Fruit fly (Drosophila melanogaster): Measurements from ENCODE around the gene CG9727.

CG9727 gene

DNA sequence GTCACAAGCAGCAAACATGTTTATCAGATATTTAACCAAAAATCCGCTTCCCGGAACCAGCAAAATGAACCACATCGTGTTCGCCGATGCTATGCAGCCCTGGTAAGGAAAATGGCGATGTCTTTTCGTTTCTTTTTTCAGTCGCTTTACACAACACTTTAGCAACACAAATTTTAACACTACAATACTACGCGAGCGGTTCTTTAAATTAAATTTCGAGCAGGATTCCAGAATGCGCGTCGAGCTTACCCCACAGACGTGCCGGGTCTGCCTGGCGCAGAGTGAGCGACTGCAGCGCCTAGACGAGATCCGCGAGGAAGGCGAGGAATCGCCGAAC is 547 bp upstream of the CG9727 start, which contains the start of gene Zif (continued):
- TF ChIP-seq Gsc (GFP tag; IDR thresholded peaks at IDR 0.05) (no peak), CG32772 (GFP tag; IDR thresholded peaks at IDR 0.05) (peak; percentile 21; the same call in 1 of the 2 replicates), psq (GFP tag; optimal IDR thresholded peaks at IDR 0.05) (no peak), Aef1 (GFP tag; IDR thresholded peaks at IDR 0.05) (0 out of 3 replicates have a peak, but pooled peaks have one; percentile 24), mld (GFP tag; IDR thresholded peaks at IDR 0.05; ENCODE audit: partially characterized antibody) (no peak), Hey (tag; optimal IDR thresholded peaks at IDR 0.05) (no peak), CG12769 (tag; optimal IDR thresholded peaks at IDR 0.05) (no peak), pan (optimal IDR thresholded peaks at IDR 0.05) (no peak), pan (GFP tag; optimal IDR thresholded peaks at IDR 0.05 in 1 of 2, IDR thresholded peaks at IDR 0.05 in 1 of 2) (peak in 1 of 2 experiments; percentile 41), pho (GFP tag; optimal IDR thresholded peaks at IDR 0.05) (peak; percentile 53), ttk (GFP tag; IDR thresholded peaks at IDR 0.05) (no peak), BEAF-32 (GFP tag; optimal IDR thresholded peaks at IDR 0.05) (peak; percentile 48), fu2 (GFP tag; optimal IDR thresholded peaks at IDR 0.05) (peak; percentile 69), pita (GFP tag; optimal IDR thresholded peaks at IDR 0.05) (no peak), CG32767 (GFP tag; IDR thresholded peaks at IDR 0.05) (no peak), Rx (GFP tag; IDR thresholded peaks at IDR 0.05) (peak; percentile 52; the same call in 1 of the 2 replicates), CG34376 (GFP tag; optimal IDR thresholded peaks at IDR 0.05) (no peak), E2f1 (GFP tag; IDR thresholded peaks at IDR 0.05) (0 out of 2 replicates have a peak, but pooled peaks have one; percentile 18), corto (GFP tag; optimal IDR thresholded peaks at IDR 0.05) (no peak), Ets65A (GFP tag) (peak; percentile 95), Sin3A (optimal IDR thresholded peaks at IDR 0.05) (peak; percentile 14), Ssrp (tag; optimal IDR thresholded peaks at IDR 0.05) (no peak), Pdp1 (GFP tag; optimal IDR thresholded peaks at IDR 0.05) (peak; percentile 47 to 76), klu (GFP tag; IDR thresholded peaks at IDR 0.05) (no peak), vfl (GFP tag; optimal IDR thresholded peaks at IDR 0.05) (peak; percentile 38), CG11695 (GFP tag; IDR thresholded peaks at IDR 0.05) (no peak), eve (GFP tag; optimal IDR thresholded peaks at IDR 0.05) (no peak), Xrp1 (GFP tag; IDR thresholded peaks at IDR 0.05) (peak; percentile 58), fru (optimal IDR thresholded peaks at IDR 0.05) (no peak), caup (GFP tag; optimal IDR thresholded peaks at IDR 0.05; ENCODE audit: severe bottlenecking) (no peak), CG6791 (GFP tag; IDR thresholded peaks at IDR 0.05; ENCODE audit: partially characterized antibody) (0 out of 3 replicates have a peak, but pooled peaks have one; percentile 10), CG8765 (GFP tag; IDR thresholded peaks at IDR 0.05) (no peak), ac (GFP tag; optimal IDR thresholded peaks at IDR 0.05) (no peak), Asciz (GFP tag; optimal IDR thresholded peaks at IDR 0.05) (no peak), CG11398 (GFP tag; optimal IDR thresholded peaks at IDR 0.05) (peak; percentile 11), Trl (optimal IDR thresholded peaks at IDR 0.05) (no peak), Trl (GFP tag; optimal IDR thresholded peaks at IDR 0.05) (peak; percentile 18), kay (GFP tag; optimal IDR thresholded peaks at IDR 0.05) (no peak), sug (tag; optimal IDR thresholded peaks at IDR 0.05) (peak; percentile 17), zf30C (GFP tag; optimal IDR thresholded peaks at IDR 0.05) (no peak), Kr (GFP tag; optimal IDR thresholded peaks at IDR 0.05) (no peak), CG6765 (GFP tag; optimal IDR thresholded peaks at IDR 0.05) (no peak), CG3163 (GFP tag; optimal IDR thresholded peaks at IDR 0.05) (peak; percentile 21), B-H2 (GFP tag; optimal IDR thresholded peaks at IDR 0.05) (peak; percentile 41), CG1529 (GFP tag; optimal IDR thresholded peaks at IDR 0.05) (no peak), disco-r (GFP tag; optimal IDR thresholded peaks at IDR 0.05) (no peak), sima (GFP tag; optimal IDR thresholded peaks at IDR 0.05) (no peak), CG2129 (GFP tag; IDR thresholded peaks at IDR 0.05; ENCODE audit: partially characterized antibody) (no peak), Bteb2 (GFP tag; optimal IDR thresholded peaks at IDR 0.05) (peak; percentile 30), Oaz (GFP tag; IDR thresholded peaks at IDR 0.05) (no peak), CG10274 (GFP tag; optimal IDR thresholded peaks at IDR 0.05) (no peak), CG7745 (tag; optimal IDR thresholded peaks at IDR 0.05) (no peak), ftz-f1 (GFP tag; optimal IDR thresholded peaks at IDR 0.05) (no peak)

Measured in whole organism, embryonic.